Worm (Caenorhabditis elegans) whole organism, L1 larva: ENCODE data around the gene R05D3.9.
A peak's percentile ranks its signal among the peaks of the same experiment; 100 is the strongest.

ENCODE experiments used
- Y116A8C.19 ChIP-seq: sonication (generic microtip); optimal IDR thresholded peaks from 2 replicates; lab custom pipeline; 2016; ENCODE audit warnings: missing compliant biosample characterization, missing genetic modification characterization, borderline replicate concordance
- ceh-63 ChIP-seq: fragments of 200-800 bp; sonication (Bioruptor generic); optimal IDR thresholded peaks from 2 replicates; lab custom pipeline; 2018; ENCODE audit warnings: mild to moderate bottlenecking, missing genetic modification characterization, missing compliant biosample characterization
- ceh-8 ChIP-seq: fragments of 200-800 bp; sonication (Bioruptor generic); optimal IDR thresholded peaks from 2 replicates; lab custom pipeline; 2018; ENCODE audit warnings: mild to moderate bottlenecking, missing genetic modification characterization, moderate library complexity, missing compliant biosample characterization
- ceh-82 ChIP-seq, 3 experiments: fragments of 150-350 bp in 1 of 3; sonication (generic microtip) in 2 of 3; optimal IDR thresholded peaks; 2 replicates each; lab custom pipeline; 2014 to 2017; ENCODE audit warnings: missing biosample characterization in 3 of 3, missing genetic modification characterization in 3 of 3
- ceh-90 ChIP-seq: sonication (generic microtip); optimal IDR thresholded peaks from 2 replicates; lab custom pipeline; 2016; ENCODE audit warnings: missing genetic modification characterization, missing compliant biosample characterization
- ces-1 ChIP-seq: fragments of 150-350 bp; optimal IDR thresholded peaks from 2 replicates; lab custom pipeline; 2014; ENCODE audit warnings: missing biosample characterization, missing genetic modification reagents, missing genetic modification characterization
- dpl-1 ChIP-seq, 3 experiments: fragments of 150-350 bp in 2 of 3; sonication (generic microtip) in 1 of 3; optimal IDR thresholded peaks; 2 replicates each; lab custom pipeline; 2014 to 2017; ENCODE audit warnings: missing biosample characterization in 3 of 3, missing genetic modification characterization in 3 of 3, missing genetic modification reagents in 3 of 3
- efl-1 ChIP-seq, 4 experiments: fragments of 150-350 bp; optimal IDR thresholded peaks in 3 of 4; peaks in 1 of 4; 1 replicate in 1 of 4; 2 replicates in 3 of 4; lab custom pipeline; 2014; ENCODE audit warnings: missing biosample characterization in 2 of 4, missing genetic modification characterization in 2 of 4, missing genetic modification reagents in 2 of 4
- efl-3 ChIP-seq: fragments of 200-800 bp; sonication (Bioruptor generic); optimal IDR thresholded peaks from 2 replicates; lab custom pipeline; 2018; ENCODE audit warnings: mild to moderate bottlenecking, missing genetic modification characterization, missing compliant biosample characterization
- egl-13 ChIP-seq: sonication (generic microtip); optimal IDR thresholded peaks from 2 replicates; lab custom pipeline; 2016; ENCODE audit warnings: missing genotype, missing genetic modification reagents, missing genetic modification characterization, missing compliant biosample characterization
- egl-27 ChIP-seq, 2 experiments: fragments of 150-350 bp in 1 of 2; sonication (generic microtip); optimal IDR thresholded peaks; 3 replicates each; lab custom pipeline; 2017 to 2018; ENCODE audit warnings: missing biosample characterization in 2 of 2, missing genetic modification characterization in 2 of 2, missing genetic modification reagents in 2 of 2
- elt-2 ChIP-seq: sonication (generic microtip); optimal IDR thresholded peaks from 2 replicates; lab custom pipeline; 2016; ENCODE audit warnings: missing genetic modification characterization, mild to moderate bottlenecking, inconsistent platforms, missing compliant biosample characterization, missing genetic modification reagents
- elt-3 ChIP-seq, 6 experiments: fragments of 150-350 bp in 1 of 6; sonication (generic microtip); optimal IDR thresholded peaks; 2 replicates each; lab custom pipeline; 2017 to 2018; ENCODE audit warnings: missing biosample characterization in 6 of 6, missing genetic modification characterization in 6 of 6, inconsistent platforms in 1 of 6
- fkh-8 ChIP-seq: sonication (generic microtip); optimal IDR thresholded peaks from 2 replicates; lab custom pipeline; 2016; ENCODE audit warnings: mild to moderate bottlenecking, missing genetic modification characterization, missing compliant biosample characterization
- fos-1 ChIP-seq: fragments of 150-350 bp; optimal IDR thresholded peaks from 2 replicates; lab custom pipeline; 2014; ENCODE audit warnings: missing biosample characterization, missing genetic modification characterization
- hlh-4 ChIP-seq: sonication (generic microtip); optimal IDR thresholded peaks from 2 replicates; lab custom pipeline; 2016; ENCODE audit warnings: mild to moderate bottlenecking, missing genetic modification characterization, missing compliant biosample characterization
- hpl-2 ChIP-seq: fragments of 150-350 bp; optimal IDR thresholded peaks from 2 replicates; lab custom pipeline; 2014; ENCODE audit warnings: missing biosample characterization, missing genetic modification reagents, missing genetic modification characterization
- irx-1 ChIP-seq: sonication (generic microtip); optimal IDR thresholded peaks from 2 replicates; lab custom pipeline; 2016; ENCODE audit warnings: missing genetic modification characterization, missing compliant biosample characterization
- jun-1 ChIP-seq: fragments of 150-350 bp; optimal IDR thresholded peaks from 2 replicates; lab custom pipeline; 2014; ENCODE audit warnings: missing biosample characterization, missing genetic modification reagents, missing genetic modification characterization
- lin-14 ChIP-seq: fragments of 200-800 bp; sonication (Bioruptor generic); optimal IDR thresholded peaks from 2 replicates; lab custom pipeline; 2018; ENCODE audit warnings: mild to moderate bottlenecking, missing genetic modification characterization, moderate library complexity, missing compliant biosample characterization
- lin-15B ChIP-seq: fragments of 150-350 bp; sonication (generic microtip); optimal IDR thresholded peaks from 3 replicates; lab custom pipeline; 2014; ENCODE audit warnings: missing biosample characterization, missing genetic modification characterization
- lin-35 ChIP-seq, 2 experiments: fragments of 150-350 bp; optimal IDR thresholded peaks; 2 replicates each; lab custom pipeline; 2014; ENCODE audit warnings: missing biosample characterization in 2 of 2, missing genetic modification characterization in 2 of 2, missing genetic modification reagents in 2 of 2
- lsy-2 ChIP-seq, 2 experiments: fragments of 150-350 bp; optimal IDR thresholded peaks; 2 replicates each; lab custom pipeline; 2014; ENCODE audit warnings: missing biosample characterization in 2 of 2, missing genetic modification characterization in 2 of 2
- mab-9 ChIP-seq: fragments of 200-800 bp; sonication (Bioruptor generic); IDR thresholded peaks from 2 replicates; pipeline ENCODE4 v1.3.6; 2022; ENCODE audit warnings: missing genetic modification reagents, missing genetic modification characterization, missing compliant biosample characterization
- mdl-1 ChIP-seq, 2 experiments: fragments of 150-350 bp; optimal IDR thresholded peaks; 2 replicates each; lab custom pipeline; 2014 to 2017; ENCODE audit warnings: missing biosample characterization in 2 of 2, missing genetic modification characterization in 2 of 2, inconsistent platforms in 1 of 2
- mef-2 ChIP-seq: fragments of 150-350 bp; optimal IDR thresholded peaks from 2 replicates; lab custom pipeline; 2014; ENCODE audit warnings: missing biosample characterization, missing genetic modification characterization
- mep-1 ChIP-seq: fragments of 150-350 bp; optimal IDR thresholded peaks from 2 replicates; lab custom pipeline; 2014; ENCODE audit warnings: missing biosample characterization, missing genetic modification characterization
- nhr-20 ChIP-seq: sonication (generic microtip); optimal IDR thresholded peaks from 2 replicates; lab custom pipeline; 2016; ENCODE audit warnings: mild to moderate bottlenecking, missing genetic modification characterization, missing compliant biosample characterization
- nhr-71 ChIP-seq: sonication (generic microtip); optimal IDR thresholded peaks from 2 replicates; lab custom pipeline; 2016; ENCODE audit warnings: mild to moderate bottlenecking, missing genetic modification characterization, moderate library complexity, missing compliant biosample characterization
- nhr-84 ChIP-seq: sonication (generic microtip); optimal IDR thresholded peaks from 2 replicates; lab custom pipeline; 2017; ENCODE audit warnings: missing biosample characterization, missing genetic modification characterization
- nhr-85 ChIP-seq: sonication (generic microtip); peaks from one replicate; lab custom pipeline; 2016; ENCODE audit warnings: missing genetic modification characterization, inconsistent platforms, missing compliant biosample characterization
- pag-3 ChIP-seq: sonication (generic microtip); optimal IDR thresholded peaks from 2 replicates; lab custom pipeline; 2017; ENCODE audit warnings: missing genetic modification characterization, mild to moderate bottlenecking, missing compliant biosample characterization, antibody characterized with exemption, borderline replicate concordance; ENCODE audit not compliant: insufficient read depth
- pqm-1 ChIP-seq: sonication (generic microtip); optimal IDR thresholded peaks from 3 replicates; lab custom pipeline; 2017; ENCODE audit warnings: missing biosample characterization, missing genetic modification characterization
- skn-1 ChIP-seq: fragments of 150-350 bp; optimal IDR thresholded peaks from 2 replicates; lab custom pipeline; 2014; ENCODE audit warnings: missing biosample characterization, missing genetic modification characterization
- snu-23 ChIP-seq: sonication (generic microtip); optimal IDR thresholded peaks from 2 replicates; lab custom pipeline; 2016; ENCODE audit warnings: missing genetic modification characterization, missing compliant biosample characterization
- sup-37 ChIP-seq: fragments of 200-800 bp; sonication (Bioruptor generic); optimal IDR thresholded peaks from 2 replicates; lab custom pipeline; 2018; ENCODE audit warnings: mild to moderate bottlenecking, missing genetic modification characterization, missing compliant biosample characterization
- swsn-7 ChIP-seq: sonication (generic microtip); optimal IDR thresholded peaks from 2 replicates; lab custom pipeline; 2016; ENCODE audit warnings: missing genetic modification characterization, missing compliant biosample characterization
- tlp-1 ChIP-seq: fragments of 150-350 bp; optimal IDR thresholded peaks from 2 replicates; lab custom pipeline; 2014; ENCODE audit warnings: missing biosample characterization, missing genetic modification characterization
- unc-30 ChIP-seq: sonication (generic microtip); optimal IDR thresholded peaks from 2 replicates; lab custom pipeline; 2017; ENCODE audit warnings: missing biosample characterization, missing genetic modification characterization
- unc-86 ChIP-seq: sonication (generic microtip); optimal IDR thresholded peaks from 2 replicates; lab custom pipeline; 2016; ENCODE audit warnings: missing genetic modification characterization, missing compliant biosample characterization
- xbp-1 ChIP-seq: sonication (generic microtip); optimal IDR thresholded peaks from 2 replicates; lab custom pipeline; 2016; ENCODE audit warnings: missing genetic modification characterization, missing compliant biosample characterization
- zag-1 ChIP-seq: fragments of 150-350 bp; optimal IDR thresholded peaks from 2 replicates; lab custom pipeline; 2014; ENCODE audit warnings: missing biosample characterization, missing genetic modification characterization
- ztf-4 ChIP-seq: fragments of 150-350 bp; optimal IDR thresholded peaks from 2 replicates; lab custom pipeline; 2014; ENCODE audit warnings: missing biosample characterization, missing genetic modification characterization

Gene R05D3.9

ce11 chrIII:8400478-8400877, 32.0 kb upstream of the R05D3.9 start (continued):
- TF ChIP-seq tlp-1 = peak; percentile 79
- TF ChIP-seq dpl-1 (GFP tag; optimal IDR thresholded peaks at IDR 0.05; lab: Kevin White, UChicago) = no peak
- peak; percentile 97 for TF ChIP-seq elt-2 (tag; lab: Kevin White, UChicago)
- TF ChIP-seq efl-1 (optimal IDR thresholded peaks at IDR 0.05; lab: Kevin White, UChicago) = no peak
- TF ChIP-seq efl-1 (GFP tag; optimal IDR thresholded peaks at IDR 0.05 in 1 of 2; lab: Kevin White, UChicago) = peak in 1 of 2 experiments; percentile 78
- TF ChIP-seq unc-30 (tag; lab: Kevin White, UChicago) = no peak
- no peak for TF ChIP-seq skn-1
- no peak for TF ChIP-seq irx-1 (tag; lab: Kevin White, UChicago)
- TF ChIP-seq pqm-1 (tag; lab: Kevin White, UChicago) = peak; percentile 97
- TF ChIP-seq mef-2 = no peak
- TF ChIP-seq fos-1 (tag; lab: Kevin White, UChicago) = no peak
- peak; percentile 26 for TF ChIP-seq nhr-20 (tag; lab: Kevin White, UChicago)
- no peak for TF ChIP-seq egl-13
- TF ChIP-seq mdl-1 (tag; optimal IDR thresholded peaks at IDR 0.05; lab: Kevin White, UChicago) = peak in 1 of 2 experiments; percentile 23
- TF ChIP-seq ztf-4 (tag; lab: Kevin White, UChicago) = no peak

DNA sequence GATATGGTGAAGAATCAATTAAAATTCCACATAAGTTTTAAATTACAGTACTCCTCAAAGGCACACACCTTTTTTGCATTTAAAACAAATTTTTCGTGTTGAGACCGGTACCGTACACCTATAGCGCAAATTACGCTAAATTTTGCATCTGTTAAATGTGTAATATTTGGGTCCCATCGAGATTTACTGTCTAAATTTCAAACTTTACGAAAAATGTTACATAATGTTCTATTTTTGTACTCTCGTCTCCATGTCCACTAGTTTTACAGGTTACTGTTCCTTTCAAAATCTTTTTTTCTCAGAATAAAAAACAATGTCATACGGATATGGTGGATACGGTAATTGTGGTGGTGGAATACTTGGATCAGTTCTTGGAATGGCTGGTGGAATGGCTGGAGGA, 29.9 kb upstream of the R05D3.9 start, which contains the start of gene ZK353.2:
Gene ZK353.2 (plus strand): TSS at position 301 of the 400 bp plus-strand sequence.
- TF ChIP-seq pag-3 (tag; lab: Kevin White, UChicago) (no peak), egl-27 (tag; optimal IDR thresholded peaks at IDR 0.05; lab: Kevin White, UChicago) (no peak), ceh-8 (GFP tag; lab: Kevin White, UChicago) (no peak), lin-15B (no peak), elt-3 (tag; optimal IDR thresholded peaks at IDR 0.05; lab: Kevin White, UChicago) (no peak)

ce11 chrIII:8395685-8396084, 27.2 kb upstream of the R05D3.9 start, which contains the start of gene ZK353.3:
TSS of gene ZK353.3 (plus strand) at chrIII:8395985.
- TF ChIP-seq hlh-4 (tag; lab: Kevin White, UChicago) (no peak), fos-1 (tag; lab: Kevin White, UChicago) (no peak), skn-1 (no peak), lin-35 (GFP tag; optimal IDR thresholded peaks at IDR 0.05; lab: Kevin White, UChicago) (no peak), ces-1 (GFP tag; lab: Kevin White, UChicago) (no peak), efl-1 (optimal IDR thresholded peaks at IDR 0.05; lab: Kevin White, UChicago) (no peak), efl-1 (GFP tag; optimal IDR thresholded peaks at IDR 0.05 in 1 of 2; lab: Kevin White, UChicago) (no peak), dpl-1 (GFP tag; optimal IDR thresholded peaks at IDR 0.05; lab: Kevin White, UChicago) (no peak), tlp-1 (no peak), jun-1 (no peak)

DNA sequence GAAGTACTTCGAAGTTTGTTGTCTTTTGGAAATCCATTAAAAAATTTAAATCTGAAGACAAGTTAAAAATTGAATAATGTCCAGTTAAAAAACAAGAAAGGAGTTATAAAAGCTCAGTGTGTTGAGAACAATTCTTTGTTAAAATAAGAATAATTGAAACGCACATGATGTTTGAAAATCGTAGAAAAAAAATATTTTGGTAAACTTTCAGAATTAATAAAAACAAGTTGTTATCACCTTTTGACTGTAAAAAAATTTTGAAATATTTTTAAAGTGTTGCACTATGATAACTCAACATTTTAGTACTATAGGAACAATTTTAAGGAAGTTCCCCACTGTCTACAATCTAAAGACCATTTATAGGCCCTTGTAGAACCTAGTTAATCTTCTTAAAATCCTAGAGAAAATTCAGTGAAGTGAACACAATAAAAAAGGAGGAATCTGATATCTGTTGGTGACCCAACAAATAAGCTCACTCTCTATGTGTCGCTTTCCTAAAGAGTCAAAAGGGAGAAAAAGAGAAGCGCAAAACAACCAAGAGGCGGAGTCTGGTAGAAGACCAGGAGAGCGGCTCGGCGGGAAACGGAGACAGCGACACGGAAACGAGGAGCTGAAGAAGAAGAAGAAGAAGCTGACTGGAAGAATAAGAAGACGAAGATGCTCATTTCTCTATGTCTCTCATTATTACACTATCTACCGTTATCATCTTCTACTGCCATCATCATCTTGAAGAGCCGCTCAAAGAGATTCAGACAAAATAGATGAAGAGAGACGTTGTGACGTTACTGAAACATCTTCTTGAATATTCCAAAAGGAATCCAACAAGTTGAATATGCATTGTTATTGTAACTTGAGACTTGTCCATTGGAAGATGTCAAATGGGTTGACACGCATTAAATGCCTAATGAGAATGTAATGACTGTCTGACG, 26.1 kb upstream of the R05D3.9 start, which contains the start of gene ZK353.10:
Gene ZK353.10 (minus strand): TSS at position 51 of the 929 bp plus-strand sequence.
- TF ChIP-seq mep-1 (tag; lab: Kevin White, UChicago) (no peak), efl-3 (GFP tag; lab: Kevin White, UChicago) (no peak), mab-9 (GFP tag; lab: Robert Waterston, UW) (no peak), nhr-20 (tag; lab: Kevin White, UChicago) (no peak), xbp-1 (tag; lab: Kevin White, UChicago) (no peak), egl-13 (peak; percentile 15), fkh-8 (tag; lab: Kevin White, UChicago) (peak; percentile 26), elt-2 (tag; lab: Kevin White, UChicago) (no peak), swsn-7 (tag; lab: Kevin White, UChicago) (no peak), unc-86 (tag; lab: Kevin White, UChicago) (peak; percentile 52), sup-37 (GFP tag; lab: Kevin White, UChicago) (no peak), nhr-71 (tag; lab: Kevin White, UChicago) (peak; percentile 34), lsy-2 (tag; optimal IDR thresholded peaks at IDR 0.05; lab: Kevin White, UChicago) (peak in 1 of 2 experiments; percentile 9), zag-1 (tag; lab: Kevin White, UChicago) (no peak), snu-23 (GFP tag; lab: Kevin White, UChicago) (no peak), hpl-2 (no peak), ceh-90 (tag; lab: Kevin White, UChicago) (no peak), nhr-85 (tag; lab: Kevin White, UChicago) (no peak), ceh-8 (GFP tag; lab: Kevin White, UChicago) (no peak), Y116A8C.19 (no peak), mdl-1 (tag; optimal IDR thresholded peaks at IDR 0.05; lab: Kevin White, UChicago) (no peak), ceh-63 (no peak), ceh-82 (tag; optimal IDR thresholded peaks at IDR 0.05; lab: Kevin White, UChicago) (no peak), ztf-4 (tag; lab: Kevin White, UChicago) (no peak), lin-14 (peak; percentile 68), nhr-84 (tag; lab: Kevin White, UChicago) (no peak)
